Fruit fly (Drosophila melanogaster) whole organism, embryonic: ENCODE measurements around the gene Kdm2.

Experiments
- CG10147 ChIP-seq: fragments of 200-800 bp; sonication (Bioruptor generic); optimal IDR thresholded peaks from 2 replicates; lab custom pipeline; 2019; ENCODE audit warnings: missing biosample characterization, mild to moderate bottlenecking, missing genetic modification characterization, moderate library complexity
- CG10565 ChIP-seq: fragments of 200-800 bp; sonication (Bioruptor generic); optimal IDR thresholded peaks from 3 replicates; lab custom pipeline; 2016; ENCODE audit warnings: missing biosample characterization, mild to moderate bottlenecking, missing genetic modification characterization
- CG14014 ChIP-seq: fragments of 200-800 bp; sonication (Bioruptor generic); IDR thresholded peaks from 2 replicates; pipeline ENCODE4 v1.3.6; 2022; ENCODE audit warnings: missing biosample characterization, missing genetic modification characterization
- CG14667 ChIP-seq: fragments of 200-800 bp; sonication (Bioruptor generic); IDR thresholded peaks from 2 replicates; pipeline ENCODE4 v1.3.6; 2022; ENCODE audit warnings: missing biosample characterization, missing genetic modification characterization
- CG17802 ChIP-seq: fragments of 200-800 bp; sonication (Bioruptor generic); optimal IDR thresholded peaks from 2 replicates; lab custom pipeline; 2018; ENCODE audit warnings: missing biosample characterization, mild to moderate bottlenecking, missing genetic modification characterization, moderate library complexity
- CG17829 ChIP-seq: fragments of 200-800 bp; optimal IDR thresholded peaks from 2 replicates; lab custom pipeline; 2019; ENCODE audit warnings: missing biosample characterization, mild to moderate bottlenecking, missing genetic modification characterization, moderate library complexity
- CG18476 ChIP-seq: fragments of 200-800 bp; sonication (Bioruptor generic); optimal IDR thresholded peaks from 2 replicates; lab custom pipeline; 2016; ENCODE audit warnings: missing biosample characterization, mild to moderate bottlenecking, missing genetic modification characterization
- CG2875 ChIP-seq: fragments of 200-800 bp; sonication (Bioruptor generic); optimal IDR thresholded peaks from 2 replicates; lab custom pipeline; 2017; ENCODE audit warnings: missing biosample characterization, mild to moderate bottlenecking, missing genetic modification characterization, missing genetic modification reagents
- CG30403 ChIP-seq: fragments of 200-800 bp; sonication (Bioruptor generic); optimal IDR thresholded peaks from 3 replicates; lab custom pipeline; 2016; ENCODE audit warnings: missing biosample characterization, missing genetic modification characterization
- CG3065 ChIP-seq: fragments of 200-800 bp; sonication (Bioruptor generic); optimal IDR thresholded peaks from 2 replicates; lab custom pipeline; 2016; ENCODE audit warnings: missing biosample characterization, missing genetic modification characterization
- CG32767 ChIP-seq: fragments of 200-800 bp; sonication (Bioruptor generic); IDR thresholded peaks from 2 replicates; pipeline ENCODE4 v1.3.6; 2022; ENCODE audit warnings: missing biosample characterization, missing genetic modification characterization
- CG6254 ChIP-seq: fragments of 200-800 bp; sonication (Bioruptor generic); optimal IDR thresholded peaks from 3 replicates; lab custom pipeline; 2017; ENCODE audit warnings: mild to moderate bottlenecking, missing biosample characterization, missing genetic modification reagents, missing genetic modification characterization
- CG7786 ChIP-seq: fragments of 200-800 bp; sonication (Bioruptor generic); optimal IDR thresholded peaks from 2 replicates; lab custom pipeline; 2016; ENCODE audit warnings: missing biosample characterization, missing genetic modification characterization
- CG8089 ChIP-seq: fragments of 200-800 bp; sonication (Bioruptor generic); optimal IDR thresholded peaks from 3 replicates; lab custom pipeline; 2016; ENCODE audit warnings: missing biosample characterization, missing genetic modification characterization
- CG9437 ChIP-seq: fragments of 200-800 bp; sonication (Bioruptor generic); optimal IDR thresholded peaks from 2 replicates; lab custom pipeline; 2018; ENCODE audit warnings: missing biosample characterization, mild to moderate bottlenecking, missing genetic modification characterization
- CG9797 ChIP-seq: fragments of 200-800 bp; sonication (Bioruptor generic); optimal IDR thresholded peaks from 3 replicates; lab custom pipeline; 2018; ENCODE audit warnings: missing biosample characterization, mild to moderate bottlenecking, missing genetic modification characterization
- CG9876 ChIP-seq: fragments of 200-800 bp; sonication (Bioruptor generic); optimal IDR thresholded peaks from 2 replicates; lab custom pipeline; 2016; ENCODE audit warnings: missing biosample characterization, missing genetic modification characterization
- CHES-1-like ChIP-seq: fragments of 200-800 bp; sonication (Bioruptor generic); optimal IDR thresholded peaks from 2 replicates; lab custom pipeline; 2016; ENCODE audit warnings: missing biosample characterization, missing genetic modification characterization
- Chrac-16 ChIP-seq: fragments of 200-800 bp; sonication (Bioruptor generic); optimal IDR thresholded peaks from 3 replicates; lab custom pipeline; 2016; ENCODE audit warnings: missing biosample characterization, missing genetic modification characterization
- Dek ChIP-seq: fragments of 200-800 bp; sonication (Bioruptor generic); optimal IDR thresholded peaks from 3 replicates; lab custom pipeline; 2019; ENCODE audit warnings: missing biosample characterization, mild to moderate bottlenecking, missing genetic modification characterization, moderate library complexity
- HLH3B ChIP-seq: fragments of 200-800 bp; sonication (Bioruptor generic); IDR thresholded peaks from 2 replicates; pipeline ENCODE4 v1.3.6; 2022; ENCODE audit warnings: missing biosample characterization, missing genetic modification characterization
- HmgD ChIP-seq: fragments of 200-800 bp; sonication (Bioruptor generic); optimal IDR thresholded peaks from 3 replicates; lab custom pipeline; 2016; ENCODE audit warnings: missing biosample characterization, missing genetic modification characterization
- Lim3 ChIP-seq: fragments of 200-800 bp; sonication (Bioruptor generic); IDR thresholded peaks from 2 replicates; pipeline ENCODE4 v1.3.6; 2022; ENCODE audit warnings: missing biosample characterization, missing genetic modification characterization
- MBD-R2 ChIP-seq: fragments of 200-800 bp; sonication (Bioruptor generic); IDR thresholded peaks from 2 replicates; pipeline ENCODE4 v1.3.6; 2022; ENCODE audit warnings: missing biosample characterization, missing genetic modification characterization
- Mrtf ChIP-seq: fragments of 200-800 bp; sonication (Bioruptor generic); IDR thresholded peaks from 3 replicates; pipeline ENCODE4 v1.3.6; 2022; ENCODE audit warnings: missing biosample characterization, missing genetic modification characterization
- NK7.1 ChIP-seq: fragments of 200-800 bp; sonication (Bioruptor generic); optimal IDR thresholded peaks from 3 replicates; lab custom pipeline; 2016; ENCODE audit warnings: missing biosample characterization, missing genetic modification characterization
- Oaz ChIP-seq: fragments of 200-800 bp; sonication (Bioruptor generic); IDR thresholded peaks from 2 replicates; pipeline ENCODE4 v1.3.6; 2022; ENCODE audit warnings: missing biosample characterization, missing genetic modification characterization
- Sox102F ChIP-seq: fragments of 200-800 bp; sonication (Bioruptor generic); optimal IDR thresholded peaks from 2 replicates; lab custom pipeline; 2018; ENCODE audit warnings: missing biosample characterization, mild to moderate bottlenecking, missing genetic modification characterization, moderate library complexity
- Spps ChIP-seq: fragments of 200-800 bp; sonication (Bioruptor generic); optimal IDR thresholded peaks from 2 replicates; lab custom pipeline; 2018; ENCODE audit warnings: missing biosample characterization, mild to moderate bottlenecking, missing genetic modification characterization
- Vsx1 ChIP-seq: fragments of 200-800 bp; sonication (Bioruptor generic); optimal IDR thresholded peaks from 2 replicates; lab custom pipeline; 2017; ENCODE audit warnings: missing biosample characterization, mild to moderate bottlenecking, missing genetic modification characterization, missing genetic modification reagents
- Xrp1 ChIP-seq: fragments of 200-800 bp; sonication (Bioruptor generic); IDR thresholded peaks from 2 replicates; pipeline ENCODE4 v1.3.6; 2022; ENCODE audit warnings: missing biosample characterization, missing genetic modification characterization
- ash1 ChIP-seq: fragments of 200-800 bp; sonication (Bioruptor generic); optimal IDR thresholded peaks from 2 replicates; lab custom pipeline; 2018; ENCODE audit warnings: missing biosample characterization, mild to moderate bottlenecking, missing genetic modification characterization
- ato ChIP-seq: fragments of 200-800 bp; sonication (Bioruptor generic); IDR thresholded peaks from 2 replicates; pipeline ENCODE4 v1.3.6; 2022; ENCODE audit warnings: missing biosample characterization, missing genetic modification characterization; ENCODE audit not compliant: partially characterized antibody
- dati ChIP-seq: fragments of 200-800 bp; sonication (Bioruptor generic); IDR thresholded peaks from 2 replicates; pipeline ENCODE4 v1.3.6; 2022; ENCODE audit warnings: missing biosample characterization, missing genetic modification characterization
- disco-r ChIP-seq: fragments of 200-800 bp; sonication (Bioruptor generic); optimal IDR thresholded peaks from 2 replicates; lab custom pipeline; 2016; ENCODE audit warnings: missing biosample characterization, missing genetic modification characterization
- dmrt11E ChIP-seq: fragments of 200-800 bp; sonication (Bioruptor generic); optimal IDR thresholded peaks from 3 replicates; lab custom pipeline; 2018; ENCODE audit warnings: missing biosample characterization, mild to moderate bottlenecking, missing genetic modification characterization, moderate library complexity
- dmrt99B ChIP-seq: fragments of 200-800 bp; sonication (Bioruptor generic); optimal IDR thresholded peaks from 2 replicates; lab custom pipeline; 2018; ENCODE audit warnings: missing biosample characterization, mild to moderate bottlenecking, missing genetic modification characterization, moderate library complexity
- gfzf ChIP-seq: fragments of 200-800 bp; sonication (Bioruptor generic); optimal IDR thresholded peaks from 2 replicates; lab custom pipeline; 2016; ENCODE audit warnings: missing biosample characterization, mild to moderate bottlenecking, missing genetic modification characterization, moderate library complexity
- gro ChIP-seq: fragments of 200-800 bp; sonication (Bioruptor generic); optimal IDR thresholded peaks from 2 replicates; lab custom pipeline; 2016; ENCODE audit warnings: missing biosample characterization, missing genetic modification characterization
- insv ChIP-seq, 2 experiments: fragments of 200-800 bp; sonication (Bioruptor generic); optimal IDR thresholded peaks; 3 replicates each; lab custom pipeline; 2016 to 2018; ENCODE audit warnings: missing biosample characterization in 2 of 2, missing genetic modification characterization in 2 of 2
- odd ChIP-seq: fragments of 200-800 bp; sonication (Bioruptor generic); optimal IDR thresholded peaks from 2 replicates; lab custom pipeline; 2017; ENCODE audit warnings: missing biosample characterization, mild to moderate bottlenecking, missing genetic modification characterization
- org-1 ChIP-seq: fragments of 200-800 bp; sonication (Bioruptor generic); optimal IDR thresholded peaks from 2 replicates; lab custom pipeline; 2017; ENCODE audit warnings: missing biosample characterization, missing genetic modification characterization
- otp ChIP-seq: fragments of 200-800 bp; sonication (Bioruptor generic); IDR thresholded peaks from 3 replicates; pipeline ENCODE4, ENCODE4 v1.3.6; 2022; ENCODE audit warnings: missing biosample characterization, missing genetic modification characterization
- phol ChIP-seq: fragments of 200-800 bp; sonication (Bioruptor generic); optimal IDR thresholded peaks from 3 replicates; lab custom pipeline; 2018; ENCODE audit warnings: missing biosample characterization, mild to moderate bottlenecking, missing genetic modification characterization, moderate library complexity
- run ChIP-seq: fragments of 200-800 bp; sonication (Bioruptor generic); optimal IDR thresholded peaks from 3 replicates; lab custom pipeline; 2018; ENCODE audit warnings: missing biosample characterization, mild to moderate bottlenecking, missing genetic modification characterization
- sc ChIP-seq, 3 experiments: fragments of >200 bp in 2 of 3; fragments of 200-800 bp in 1 of 3; sonication (Bioruptor generic) in 1 of 3; optimal IDR thresholded peaks; 2 replicates in 2 of 3; 3 replicates in 1 of 3; lab custom pipeline; 2017; ENCODE audit warnings: mild to moderate bottlenecking in 1 of 3, missing biosample characterization in 1 of 3, missing genetic modification characterization in 1 of 3, missing genetic modification reagents in 1 of 3
- seq ChIP-seq: fragments of 200-800 bp; sonication (Bioruptor generic); IDR thresholded peaks from 2 replicates; pipeline ENCODE4 v1.3.6; 2022; ENCODE audit warnings: missing biosample characterization, missing genetic modification characterization
- sisA ChIP-seq: fragments of 200-800 bp; sonication (Bioruptor generic); IDR thresholded peaks from 2 replicates; pipeline ENCODE4 v1.3.6; 2022; ENCODE audit warnings: missing biosample characterization, missing genetic modification characterization
- sug ChIP-seq: fragments of 200-800 bp; optimal IDR thresholded peaks from 2 replicates; lab custom pipeline; 2019; ENCODE audit warnings: missing biosample characterization, mild to moderate bottlenecking, missing genetic modification characterization, moderate library complexity
- tx ChIP-seq: fragments of 200-800 bp; sonication (Bioruptor generic); optimal IDR thresholded peaks from 2 replicates; lab custom pipeline; 2016; ENCODE audit warnings: missing biosample characterization, missing genetic modification characterization
- zen2 ChIP-seq: fragments of 200-800 bp; sonication (Bioruptor generic); IDR thresholded peaks from 3 replicates; pipeline ENCODE4 v1.3.6; 2022; ENCODE audit warnings: missing biosample characterization, missing genetic modification characterization; ENCODE audit not compliant: partially characterized antibody

Kdm2 gene

DNA sequence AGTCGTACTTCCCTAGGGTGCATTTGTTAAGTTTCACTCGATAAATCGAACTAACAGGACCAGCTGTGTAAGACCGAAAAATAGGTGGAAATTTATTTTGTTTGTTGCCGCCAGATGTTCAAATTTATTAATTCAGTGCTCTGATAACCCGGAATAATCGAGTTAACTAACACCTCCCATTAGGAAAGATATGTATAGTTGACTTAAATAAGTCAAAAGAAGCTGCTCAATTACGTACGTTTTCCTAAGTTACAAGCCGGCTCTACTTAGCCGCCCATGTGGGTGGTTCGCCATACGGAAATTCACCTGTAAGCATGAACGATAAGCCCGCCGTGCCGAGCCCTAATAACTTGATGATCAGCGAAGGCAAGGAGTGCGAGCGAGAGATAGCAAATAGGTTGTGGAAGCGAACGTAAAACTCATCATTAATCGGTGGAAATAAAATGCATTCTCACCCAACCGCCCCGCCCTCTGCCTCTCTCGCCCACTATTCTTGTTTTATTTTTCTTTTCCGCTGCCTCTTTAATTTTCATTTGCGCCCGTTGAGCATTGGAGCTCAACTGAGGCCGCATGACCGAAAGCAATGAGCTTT is 1.7 kb downstream of the Kdm2 start (continued):
- TF ChIP-seq phol (tag; lab: Kevin White, UChicago) = peak; percentile 61
- no peak for TF ChIP-seq insv (GFP tag; optimal IDR thresholded peaks at IDR 0.05; lab: Kevin White, UChicago)
- TF ChIP-seq Chrac-16 (GFP tag; lab: Kevin White, UChicago) = peak; percentile 44
- TF ChIP-seq CG30403 (GFP tag; lab: Kevin White, UChicago) = peak; percentile 58
- peak; percentile 76 for TF ChIP-seq dmrt99B (tag; lab: Kevin White, UChicago)
- TF ChIP-seq odd (GFP tag; lab: Kevin White, UChicago) = no peak
- TF ChIP-seq gro = no peak
- TF ChIP-seq Vsx1 (GFP tag; lab: Kevin White, UChicago) = no peak
- TF ChIP-seq Spps (tag; lab: Kevin White, UChicago) = no peak
- TF ChIP-seq CG17802 (tag; lab: Kevin White, UChicago) = no peak
- TF ChIP-seq CG3065 (GFP tag; lab: Kevin White, UChicago) = no peak
- TF ChIP-seq HmgD = no peak
- no peak for TF ChIP-seq sisA (GFP tag; lab: Robert Waterston, UW)
- no peak for TF ChIP-seq CG17829 (tag; lab: Kevin White, UChicago)
- TF ChIP-seq MBD-R2 = no peak
- no peak for TF ChIP-seq HLH3B (GFP tag; lab: Robert Waterston, UW)
- peak; percentile 3 for TF ChIP-seq Dek
- no peak for TF ChIP-seq seq (GFP tag; lab: Robert Waterston, UW)
- TF ChIP-seq CG2875 (GFP tag; lab: Kevin White, UChicago) = no peak
- no peak for TF ChIP-seq CG10565 (GFP tag; lab: Kevin White, UChicago)
- no peak for TF ChIP-seq sc (optimal IDR thresholded peaks at IDR 0.05; lab: Kevin White, UChicago)
- no peak for TF ChIP-seq sc (GFP tag; optimal IDR thresholded peaks at IDR 0.05; lab: Kevin White, UChicago)
- no peak for TF ChIP-seq Oaz (GFP tag; lab: Robert Waterston, UW)
- no peak for TF ChIP-seq CG9876
- TF ChIP-seq CG32767 (GFP tag; lab: Robert Waterston, UW) = no peak
- TF ChIP-seq CG14014 (GFP tag; lab: Robert Waterston, UW) = no peak
- TF ChIP-seq CG10147 (GFP tag; lab: Kevin White, UChicago) = no peak
- TF ChIP-seq dmrt11E (tag; lab: Kevin White, UChicago) = no peak
- no peak for TF ChIP-seq sug (tag; lab: Kevin White, UChicago)
- no peak for TF ChIP-seq dati
- TF ChIP-seq Sox102F = peak; percentile 55
- TF ChIP-seq Xrp1 = no peak
- no peak for TF ChIP-seq CG18476
- TF ChIP-seq tx = peak; percentile 47
- TF ChIP-seq NK7.1 (GFP tag; lab: Kevin White, UChicago) = no peak
- TF ChIP-seq gfzf (GFP tag; lab: Kevin White, UChicago) = no peak
- no peak for TF ChIP-seq CG14667 (GFP tag; lab: Robert Waterston, UW)
- no peak for TF ChIP-seq zen2 (GFP tag; lab: Robert Waterston, UW)
- no peak for TF ChIP-seq run (tag; lab: Kevin White, UChicago)
- no peak for TF ChIP-seq disco-r
- no peak for TF ChIP-seq otp (GFP tag; lab: Robert Waterston, UW)
- no peak for TF ChIP-seq Lim3 (GFP tag; lab: Robert Waterston, UW)
- no peak for TF ChIP-seq ato
- no peak for TF ChIP-seq ash1
- TF ChIP-seq CG9437 (GFP tag; lab: Kevin White, UChicago) = peak; percentile 58
- peak; percentile 53 for TF ChIP-seq CG7786 (GFP tag; lab: Kevin White, UChicago)
- no peak for TF ChIP-seq Mrtf (GFP tag; lab: Robert Waterston, UW)
- TF ChIP-seq CG8089 = no peak
- peak; percentile 48 for TF ChIP-seq org-1 (GFP tag; lab: Kevin White, UChicago)
- TF ChIP-seq CG6254 = no peak
- no peak for TF ChIP-seq CG9797
- TF ChIP-seq CHES-1-like (GFP tag; lab: Kevin White, UChicago) = no peak
